Worm (Caenorhabditis elegans) whole organism, L4/young adult: ENCODE data around the gene C15C8.6.

Experiments used
- W03F9.2 ChIP-seq: fragments of 150-350 bp; optimal IDR thresholded peaks from 2 replicates; lab custom pipeline; 2014; ENCODE audit warnings: missing biosample characterization, missing genetic modification characterization
- dao-5 ChIP-seq: sonication (generic microtip); optimal IDR thresholded peaks from 2 replicates; lab custom pipeline; 2016; ENCODE audit warnings: missing genotype, missing genetic modification characterization, moderate library complexity, missing compliant biosample characterization
- him-1 ChIP-seq: sonication (generic microtip); optimal IDR thresholded peaks from 2 replicates; lab custom pipeline; 2016; ENCODE audit warnings: missing genotype, missing genetic modification reagents, missing genetic modification characterization, missing compliant biosample characterization

DNA sequence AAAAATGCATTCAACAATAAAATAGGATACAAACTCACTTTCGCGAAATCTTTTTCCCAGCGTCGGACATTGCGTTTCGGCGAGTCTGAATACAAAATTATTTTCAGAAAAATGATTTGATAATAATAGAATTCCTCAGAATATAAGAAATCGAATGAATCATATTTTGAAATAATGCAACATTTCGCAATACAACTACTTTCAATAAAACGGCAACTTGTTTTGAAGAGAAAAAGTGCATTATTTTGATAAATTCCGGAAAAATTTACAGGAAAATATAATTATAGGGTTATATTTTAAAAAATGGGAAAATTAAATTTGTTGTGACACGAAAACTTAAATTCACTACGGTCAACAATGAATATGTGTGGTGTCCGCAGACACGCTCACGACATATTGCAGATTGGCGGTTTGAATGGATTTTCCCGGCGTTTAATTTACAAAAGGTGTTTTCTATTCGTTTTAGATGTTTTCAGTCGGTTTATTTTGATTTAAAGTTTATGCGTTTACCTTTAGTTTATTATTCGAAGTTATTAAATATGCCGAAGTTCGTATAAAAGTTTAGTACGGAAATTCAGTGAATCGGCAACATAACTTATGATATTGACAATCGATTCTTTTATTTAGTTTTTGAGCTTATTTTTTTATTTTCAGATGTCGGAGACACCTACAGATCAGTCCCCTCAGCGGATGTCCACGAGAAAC, 12.1 kb upstream of the C15C8.6 start, which contains the start of the genes abcf-1 and scc-3:
- TF ChIP-seq him-1 (tag; lab: Kevin White, UChicago) (no peak), dao-5 (tag; lab: Kevin White, UChicago) (no peak), W03F9.2 (tag; lab: Kevin White, UChicago) (peak; percentile 11)
